Worm (Caenorhabditis elegans): ENCODE measurements around the gene spd-3.

- no peak for TF ChIP-seq lin-39 (tag; optimal IDR thresholded peaks at IDR 0.05)
- no peak for TF ChIP-seq ztf-4 (tag; optimal IDR thresholded peaks at IDR 0.05)
- no peak for TF ChIP-seq nhr-77 (tag; optimal IDR thresholded peaks at IDR 0.05)
- TF ChIP-seq ceh-82 (tag; optimal IDR thresholded peaks at IDR 0.05) = no peak
- TF ChIP-seq nhr-11 (tag; optimal IDR thresholded peaks at IDR 0.05) = no peak
- no peak for TF ChIP-seq ama-1 (optimal IDR thresholded peaks at IDR 0.05)
- no peak for TF ChIP-seq snpc-4 (tag; optimal IDR thresholded peaks at IDR 0.05)
- no peak for TF ChIP-seq lin-13 (GFP tag; optimal IDR thresholded peaks at IDR 0.05)
- TF ChIP-seq elt-1 (tag; optimal IDR thresholded peaks at IDR 0.05) = no peak
- no peak for TF ChIP-seq nhr-237 (tag; optimal IDR thresholded peaks at IDR 0.05)
- no peak for TF ChIP-seq skn-1 (tag; optimal IDR thresholded peaks at IDR 0.05)
- no peak for TF ChIP-seq unc-62 (GFP tag; optimal IDR thresholded peaks at IDR 0.05)
- no peak for TF ChIP-seq fos-1 (tag; optimal IDR thresholded peaks at IDR 0.05)
- no peak for TF ChIP-seq blmp-1 (tag; optimal IDR thresholded peaks at IDR 0.05; ENCODE audit: insufficient read depth)
Observed at ce11 chrIV:6806475-6807063, 44.1 kb downstream of the spd-3 start, which contains the start of gene C17H12.10.

Data from whole organism, L2 larva.